Fruit fly (Drosophila melanogaster) S2 (cell line): ENCODE data around the gene mbt.

ENCODE experiments used
- CG8478 ChIP-seq: fragments of >200 bp; optimal IDR thresholded peaks from 2 replicates; lab custom pipeline; 2018
- CTCF ChIP-seq, 2 experiments: fragments of >200 bp; optimal IDR thresholded peaks; 2 replicates each; lab custom pipeline; 2018

dm6 chrX:16599770-16600169 lies 10.7 kb upstream of the mbt start:
- TF ChIP-seq CTCF (optimal IDR thresholded peaks at IDR 0.05; lab: Kevin White, UChicago): no peak
- no peak for TF ChIP-seq CG8478 (lab: Kevin White, UChicago)
